Worm (Caenorhabditis elegans): ENCODE data around the gene srj-50.

ce11 chrV:2871754-2872504, 39.2 kb downstream of the srj-50 start:
- TF ChIP-seq B0310.2 (tag; optimal IDR thresholded peaks at IDR 0.05) (no peak), tbx-37 (GFP tag; conservative IDR thresholded peaks at IDR 0.05) (no peak), tra-4 (tag; optimal IDR thresholded peaks at IDR 0.05) (no peak), ama-1 (optimal IDR thresholded peaks at IDR 0.05) (no peak), ceh-36 (tag; optimal IDR thresholded peaks at IDR 0.05) (no peak), tbx-11 (GFP tag; IDR thresholded peaks at IDR 0.05) (no peak)

All from whole organism, early embryonic.